Fruit fly (Drosophila melanogaster) whole organism, adult: Measurements from ENCODE around the gene Ccdc39.
A peak's percentile ranks its signal among the peaks of the same experiment; 100 is the strongest.

Experiments used
- CG11617 ChIP-seq: fragments of 200-800 bp; sonication (Bioruptor generic); optimal IDR thresholded peaks from 2 replicates; lab custom pipeline; 2017; ENCODE audit warnings: mild to moderate bottlenecking, missing biosample characterization, missing genetic modification reagents, missing genetic modification characterization
- CG12768 ChIP-seq: fragments of 200-800 bp; sonication (Bioruptor generic); optimal IDR thresholded peaks from 2 replicates; lab custom pipeline; 2017; ENCODE audit warnings: missing biosample characterization, missing genetic modification characterization, mild to moderate bottlenecking, moderate library complexity, missing genetic modification reagents
- CG14711 ChIP-seq: fragments of 200-800 bp; sonication (Bioruptor generic); optimal IDR thresholded peaks from 2 replicates; lab custom pipeline; 2018; ENCODE audit warnings: missing biosample characterization, mild to moderate bottlenecking, missing genetic modification characterization, moderate library complexity
- CG1620 ChIP-seq: fragments of 200-800 bp; sonication (Bioruptor generic); optimal IDR thresholded peaks from 2 replicates; lab custom pipeline; 2016; ENCODE audit warnings: missing biosample characterization, missing genetic modification characterization
- CG33017 ChIP-seq: fragments of 200-800 bp; sonication (Bioruptor generic); optimal IDR thresholded peaks from 2 replicates; lab custom pipeline; 2018; ENCODE audit warnings: missing biosample characterization, mild to moderate bottlenecking, missing genetic modification characterization, moderate library complexity
- CG5204 ChIP-seq: fragments of 200-800 bp; sonication (Bioruptor generic); optimal IDR thresholded peaks from 2 replicates; lab custom pipeline; 2016; ENCODE audit warnings: missing biosample characterization, missing genetic modification characterization
- CG7045 ChIP-seq: fragments of 200-800 bp; sonication (Bioruptor generic); optimal IDR thresholded peaks from 2 replicates; lab custom pipeline; 2017; ENCODE audit warnings: missing biosample characterization, mild to moderate bottlenecking, missing genetic modification characterization
- CG7101 ChIP-seq: fragments of 200-800 bp; sonication (Bioruptor generic); optimal IDR thresholded peaks from 2 replicates; lab custom pipeline; 2018; ENCODE audit warnings: missing biosample characterization, mild to moderate bottlenecking, missing genetic modification characterization, moderate library complexity
- Clk ChIP-seq: fragments of 200-800 bp; sonication (Bioruptor generic); optimal IDR thresholded peaks from 2 replicates; lab custom pipeline; 2017; ENCODE audit warnings: missing biosample characterization, missing genetic modification characterization
- Crg-1 ChIP-seq: fragments of 200-800 bp; sonication (Bioruptor generic); optimal IDR thresholded peaks from 2 replicates; lab custom pipeline; 2016; ENCODE audit warnings: missing biosample characterization, missing genetic modification characterization
- Hr96 ChIP-seq: fragments of 200-800 bp; sonication (Bioruptor generic); optimal IDR thresholded peaks from 2 replicates; lab custom pipeline; 2016; ENCODE audit warnings: missing biosample characterization, missing genetic modification characterization
- Mnt ChIP-seq: fragments of 200-800 bp; sonication (Bioruptor generic); optimal IDR thresholded peaks from 2 replicates; lab custom pipeline; 2016; ENCODE audit warnings: missing biosample characterization, mild to moderate bottlenecking, missing genetic modification characterization
- bab1 ChIP-seq: fragments of 200-800 bp; sonication (Bioruptor generic); optimal IDR thresholded peaks from 3 replicates; lab custom pipeline; 2019; ENCODE audit warnings: missing biosample characterization, mild to moderate bottlenecking, missing genetic modification characterization, moderate library complexity
- cic ChIP-seq: fragments of 200-800 bp; sonication (Bioruptor generic); optimal IDR thresholded peaks from 2 replicates; lab custom pipeline; 2017; ENCODE audit warnings: missing biosample characterization, mild to moderate bottlenecking, missing genetic modification characterization, moderate library complexity
- cnc ChIP-seq, 2 experiments: fragments of >200 bp; optimal IDR thresholded peaks; 2 replicates each; lab custom pipeline; 2017
- kay ChIP-seq: fragments of 200-800 bp; sonication (Bioruptor generic); peaks from one replicate; lab custom pipeline; 2016; ENCODE audit warnings: missing biosample characterization, missing genetic modification characterization, borderline replicate concordance
- ovo ChIP-seq: fragments of 200-800 bp; sonication (Bioruptor generic); optimal IDR thresholded peaks from 2 replicates; lab custom pipeline; 2016; ENCODE audit warnings: missing biosample characterization, missing genetic modification characterization
- pad ChIP-seq: fragments of 200-800 bp; sonication (Bioruptor generic); optimal IDR thresholded peaks from 3 replicates; lab custom pipeline; 2017; ENCODE audit warnings: missing biosample characterization, missing genetic modification characterization, mild to moderate bottlenecking, moderate library complexity, missing genetic modification reagents
- tj ChIP-seq: fragments of 200-800 bp; sonication (Bioruptor generic); optimal IDR thresholded peaks from 3 replicates; lab custom pipeline; 2017; ENCODE audit warnings: missing biosample characterization, mild to moderate bottlenecking, missing genetic modification characterization, moderate library complexity
- toe ChIP-seq: fragments of 200-800 bp; sonication (Bioruptor generic); optimal IDR thresholded peaks from 2 replicates; lab custom pipeline; 2016; ENCODE audit warnings: missing biosample characterization, missing genetic modification characterization

The Ccdc39 gene

dm6 chr3R:4748888-4749717 lies 35.4 kb downstream of the Ccdc39 start, which contains the start of gene tacc:
tacc (minus strand) TSS chr3R:4749056.
- TF ChIP-seq CG5204 (GFP tag; lab: Kevin White, UChicago) (no peak), kay (GFP tag; lab: Kevin White, UChicago) (no peak), Hr96 (GFP tag; lab: Kevin White, UChicago) (no peak)

- TF ChIP-seq CG12768 (GFP tag; lab: Kevin White, UChicago) (no peak), CG33017 (tag; lab: Kevin White, UChicago) (no peak), CG11617 (no peak), Crg-1 (no peak), tj (peak; percentile 89)
Observed at dm6 chr3R:4747292-4747691, 37.2 kb downstream of the Ccdc39 start.

- no peak for TF ChIP-seq CG7045 (GFP tag; lab: Kevin White, UChicago)
- TF ChIP-seq cic (GFP tag; lab: Kevin White, UChicago): no peak
- TF ChIP-seq pad: no peak
- TF ChIP-seq CG14711 (tag; lab: Kevin White, UChicago): no peak
Observed at dm6 chr3R:4746189-4746771, 38.2 kb downstream of the Ccdc39 start.

DNA sequence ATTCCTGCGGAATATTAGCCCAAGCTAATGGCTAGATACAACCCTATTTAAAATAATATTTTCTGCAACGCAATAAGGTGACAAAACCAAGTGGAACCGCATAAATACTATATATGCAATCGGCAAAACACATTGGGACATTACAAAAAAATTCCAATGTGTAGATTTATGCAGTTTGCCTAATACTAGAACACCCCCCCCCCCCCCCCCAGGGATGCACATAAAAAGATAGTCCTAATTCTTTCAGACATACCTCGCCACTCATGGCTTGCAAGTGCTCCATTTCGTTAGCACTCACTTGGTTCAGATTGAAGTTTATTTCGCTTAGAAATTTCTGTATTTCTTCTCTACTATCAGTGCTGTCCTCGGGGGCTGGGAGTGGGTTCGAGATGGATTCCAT lies 39.0 kb downstream of the Ccdc39 start:
- TF ChIP-seq cic (GFP tag; lab: Kevin White, UChicago): no peak

DNA sequence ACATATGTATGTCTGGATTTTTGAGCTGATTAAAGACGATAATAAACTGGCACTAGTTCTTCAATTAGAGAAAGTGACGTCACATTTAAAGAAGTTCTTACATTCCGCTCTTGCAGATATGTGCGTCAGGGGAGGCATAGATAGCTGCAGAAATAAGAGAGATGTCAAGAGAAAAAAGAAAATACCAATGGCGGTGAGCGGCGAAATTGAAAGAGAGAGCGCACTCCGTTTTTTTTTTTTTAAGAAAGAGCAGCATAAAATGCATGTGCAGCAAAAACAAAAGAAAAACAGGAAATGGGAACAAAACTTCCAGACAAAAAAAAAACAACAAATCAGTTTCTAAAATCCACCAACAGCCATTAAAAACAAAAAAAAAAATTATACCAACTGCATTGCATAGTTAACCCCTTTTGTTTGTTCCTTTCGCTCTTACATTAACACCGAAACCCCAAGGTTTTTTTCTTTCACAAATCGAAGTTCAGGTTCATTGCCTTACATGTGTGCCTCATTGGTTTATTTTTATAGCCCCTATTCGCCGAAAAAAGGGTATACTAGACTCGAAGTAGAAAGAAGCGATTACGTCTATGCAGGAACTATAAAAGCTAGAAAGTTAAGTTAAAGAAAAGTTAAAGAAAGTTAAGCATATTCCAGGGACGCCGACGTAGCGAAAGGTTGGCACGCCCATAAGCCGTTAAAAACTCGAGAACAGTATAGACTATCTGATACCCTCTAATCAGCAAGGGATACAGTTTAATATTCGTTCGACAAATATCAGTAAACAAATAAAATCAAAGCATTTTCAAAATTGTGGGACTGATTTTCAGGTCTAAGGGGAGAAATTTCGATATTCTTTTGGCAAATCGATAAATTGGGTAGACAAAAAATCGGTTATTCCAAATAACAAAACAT lies 43.7 kb downstream of the Ccdc39 start:
- TF ChIP-seq CG5204 (GFP tag; lab: Kevin White, UChicago) (no peak), CG12768 (GFP tag; lab: Kevin White, UChicago) (no peak), Hr96 (GFP tag; lab: Kevin White, UChicago) (no peak), kay (GFP tag; lab: Kevin White, UChicago) (peak; percentile 87), CG7045 (GFP tag; lab: Kevin White, UChicago) (no peak), pad (no peak), tj (peak; percentile 79), Mnt (no peak)

- peak; percentile 57 for TF ChIP-seq cic (GFP tag; lab: Kevin White, UChicago)
- peak; percentile 56 for TF ChIP-seq CG1620 (GFP tag; lab: Kevin White, UChicago)
- TF ChIP-seq CG12768 (GFP tag; lab: Kevin White, UChicago): peak; percentile 69
- peak; percentile 77 for TF ChIP-seq CG7101 (tag; lab: Kevin White, UChicago)
- peak; percentile 85 for TF ChIP-seq toe (GFP tag; lab: Kevin White, UChicago)
- peak; percentile 68 for TF ChIP-seq CG33017 (tag; lab: Kevin White, UChicago)
- peak; percentile 62 for TF ChIP-seq Crg-1
- peak; percentile 26 for TF ChIP-seq Clk (GFP tag; lab: Kevin White, UChicago)
- TF ChIP-seq Mnt: peak; percentile 88
- TF ChIP-seq CG7045 (GFP tag; lab: Kevin White, UChicago): peak; percentile 73
- peak; percentile 87 for TF ChIP-seq CG11617
- TF ChIP-seq tj: peak; percentile 54
- TF ChIP-seq CG5204 (GFP tag; lab: Kevin White, UChicago): peak; percentile 91
- peak; percentile 18 for TF ChIP-seq ovo (GFP tag; lab: Kevin White, UChicago)
- TF ChIP-seq kay (GFP tag; lab: Kevin White, UChicago): peak; percentile 76
- peak; percentile 64 for TF ChIP-seq Hr96 (GFP tag; lab: Kevin White, UChicago)
- TF ChIP-seq pad: peak; percentile 68
- no peak for TF ChIP-seq cnc (optimal IDR thresholded peaks at IDR 0.05; lab: Kevin White, UChicago)
- TF ChIP-seq CG14711 (tag; lab: Kevin White, UChicago): peak; percentile 58
- TF ChIP-seq bab1 (GFP tag; lab: Kevin White, UChicago): peak; percentile 14
Observed at dm6 chr3R:4739492-4740431, 44.8 kb downstream of the Ccdc39 start.
